Fruit fly (Drosophila melanogaster) whole organism, embryonic: ENCODE results near the gene CG2059.

ENCODE experiments used
- BEAF-32 ChIP-seq: fragments of 200-800 bp; sonication (Bioruptor generic); optimal IDR thresholded peaks from 3 replicates; lab custom pipeline; 2017; ENCODE audit warnings: missing biosample characterization, missing genetic modification characterization, mild to moderate bottlenecking, moderate library complexity, missing genetic modification reagents
- CG11504 ChIP-seq: fragments of 200-800 bp; sonication (Bioruptor generic); optimal IDR thresholded peaks from 3 replicates; lab custom pipeline; 2019; ENCODE audit warnings: missing biosample characterization, mild to moderate bottlenecking, missing genetic modification characterization, moderate library complexity
- CG13775 ChIP-seq: fragments of 200-800 bp; sonication (Bioruptor generic); optimal IDR thresholded peaks from 3 replicates; lab custom pipeline; 2017; ENCODE audit warnings: missing biosample characterization, mild to moderate bottlenecking, missing genetic modification characterization
- CG1832 ChIP-seq: fragments of 200-800 bp; sonication (Bioruptor generic); optimal IDR thresholded peaks from 2 replicates; lab custom pipeline; 2017; ENCODE audit warnings: missing biosample characterization, mild to moderate bottlenecking, missing genetic modification characterization, inconsistent platforms
- CG18476 ChIP-seq: fragments of 200-800 bp; sonication (Bioruptor generic); optimal IDR thresholded peaks from 2 replicates; lab custom pipeline; 2016; ENCODE audit warnings: missing biosample characterization, mild to moderate bottlenecking, missing genetic modification characterization
- CG30020 ChIP-seq: fragments of 200-800 bp; optimal IDR thresholded peaks from 2 replicates; lab custom pipeline; 2019; ENCODE audit warnings: missing biosample characterization, mild to moderate bottlenecking, missing genetic modification characterization, moderate library complexity
- CG32772 ChIP-seq: fragments of 200-800 bp; sonication (Bioruptor generic); IDR thresholded peaks from 2 replicates; pipeline ENCODE4 v1.3.6; 2022; ENCODE audit warnings: missing biosample characterization, missing genetic modification characterization
- CG3407 ChIP-seq: fragments of 200-800 bp; sonication (Bioruptor generic); optimal IDR thresholded peaks from 2 replicates; lab custom pipeline; 2018; ENCODE audit warnings: missing biosample characterization, mild to moderate bottlenecking, missing genetic modification characterization
- CG34422 ChIP-seq: fragments of 200-800 bp; sonication (Bioruptor generic); IDR thresholded peaks from 3 replicates; pipeline ENCODE4 v1.3.6; 2022; ENCODE audit warnings: missing biosample characterization, missing genetic modification characterization
- CG4282 ChIP-seq: fragments of 200-800 bp; sonication (Bioruptor generic); optimal IDR thresholded peaks from 2 replicates; lab custom pipeline; 2016; ENCODE audit warnings: missing biosample characterization, missing genetic modification characterization
- CG6272 ChIP-seq: fragments of 200-800 bp; sonication (Bioruptor generic); IDR thresholded peaks from 2 replicates; pipeline ENCODE4 v1.3.6; 2022; ENCODE audit warnings: missing biosample characterization, missing genetic modification characterization
- CG6683 ChIP-seq: fragments of 200-800 bp; sonication (Bioruptor generic); optimal IDR thresholded peaks from 2 replicates; lab custom pipeline; 2017; ENCODE audit warnings: missing biosample characterization, mild to moderate bottlenecking, missing genetic modification characterization, missing genetic modification reagents
- CG8281 ChIP-seq: fragments of 200-800 bp; sonication (Bioruptor generic); optimal IDR thresholded peaks from 2 replicates; lab custom pipeline; 2018; ENCODE audit warnings: missing biosample characterization, mild to moderate bottlenecking, missing genetic modification characterization, moderate library complexity
- Deaf1 ChIP-seq: fragments of 200-800 bp; optimal IDR thresholded peaks from 3 replicates; lab custom pipeline; 2019; ENCODE audit warnings: missing biosample characterization, mild to moderate bottlenecking, missing genetic modification characterization, moderate library complexity
- Doc2 ChIP-seq: fragments of 200-800 bp; sonication (Bioruptor generic); IDR thresholded peaks from 2 replicates; pipeline ENCODE4 v1.3.6; 2022; ENCODE audit warnings: missing biosample characterization, missing genetic modification characterization
- ERR ChIP-seq: fragments of 200-800 bp; sonication (Bioruptor generic); optimal IDR thresholded peaks from 2 replicates; lab custom pipeline; 2016; ENCODE audit warnings: missing biosample characterization, missing genetic modification characterization
- Ets65A ChIP-seq: fragments of 200-800 bp; sonication (Bioruptor generic); peaks from one replicate; lab custom pipeline; 2016; ENCODE audit warnings: missing biosample characterization, missing genetic modification characterization
- HLH4C ChIP-seq: fragments of 200-800 bp; sonication (Bioruptor generic); IDR thresholded peaks from 3 replicates; pipeline ENCODE4 v1.3.6; 2022; ENCODE audit warnings: missing biosample characterization, missing genetic modification characterization; ENCODE audit not compliant: partially characterized antibody
- Hr78 ChIP-seq, 2 experiments: fragments of 200-800 bp in 1 of 2; fragments of >200 bp in 1 of 2; sonication (Bioruptor generic) in 1 of 2; optimal IDR thresholded peaks; 2 replicates each; lab custom pipeline; 2017 to 2019; ENCODE audit warnings: missing biosample characterization in 2 of 2, missing genetic modification characterization in 2 of 2, mild to moderate bottlenecking in 1 of 2, moderate library complexity in 1 of 2
- Med ChIP-seq: fragments of 200-800 bp; sonication (Bioruptor generic); peaks from one replicate; lab custom pipeline; 2016; ENCODE audit warnings: missing biosample characterization, missing genetic modification characterization, mild to moderate bottlenecking, inconsistent platforms, moderate library complexity
- NC2α ChIP-seq: fragments of 200-800 bp; sonication (Bioruptor generic); optimal IDR thresholded peaks from 2 replicates; lab custom pipeline; 2016; ENCODE audit warnings: missing biosample characterization, missing genetic modification characterization
- Nf-YC ChIP-seq: fragments of 200-800 bp; optimal IDR thresholded peaks from 3 replicates; lab custom pipeline; 2019; ENCODE audit warnings: missing biosample characterization, mild to moderate bottlenecking, missing genetic modification characterization, moderate library complexity
- Optix ChIP-seq: fragments of 200-800 bp; sonication (Bioruptor generic); IDR thresholded peaks from 3 replicates; pipeline ENCODE4 v1.3.6; 2022; ENCODE audit warnings: missing biosample characterization, missing genetic modification characterization
- Sox100B ChIP-seq: fragments of 200-800 bp; sonication (Bioruptor generic); optimal IDR thresholded peaks from 3 replicates; lab custom pipeline; 2018; ENCODE audit warnings: missing biosample characterization, mild to moderate bottlenecking, missing genetic modification characterization
- YL-1 ChIP-seq: fragments of 200-800 bp; sonication (Bioruptor generic); optimal IDR thresholded peaks from 3 replicates; lab custom pipeline; 2017; ENCODE audit warnings: missing biosample characterization, mild to moderate bottlenecking, missing genetic modification characterization
- ab ChIP-seq: fragments of 200-800 bp; sonication (Bioruptor generic); optimal IDR thresholded peaks from 2 replicates; lab custom pipeline; 2016; ENCODE audit warnings: missing biosample characterization, missing genetic modification characterization
- ase ChIP-seq: fragments of 200-800 bp; sonication (Bioruptor generic); IDR thresholded peaks from 3 replicates; pipeline ENCODE4 v1.3.6; 2022; ENCODE audit warnings: missing biosample characterization, missing genetic modification characterization
- ato ChIP-seq: fragments of 200-800 bp; sonication (Bioruptor generic); IDR thresholded peaks from 2 replicates; pipeline ENCODE4 v1.3.6; 2022; ENCODE audit warnings: missing biosample characterization, missing genetic modification characterization; ENCODE audit not compliant: partially characterized antibody
- fd102C ChIP-seq: fragments of 200-800 bp; sonication (Bioruptor generic); optimal IDR thresholded peaks from 2 replicates; lab custom pipeline; 2018; ENCODE audit warnings: missing biosample characterization, mild to moderate bottlenecking, missing genetic modification characterization, moderate library complexity
- hth ChIP-seq: fragments of >200 bp; optimal IDR thresholded peaks from 2 replicates; lab custom pipeline; 2017; ENCODE audit warnings: inconsistent platforms
- kah ChIP-seq: fragments of 200-800 bp; sonication (Bioruptor generic); optimal IDR thresholded peaks from 2 replicates; lab custom pipeline; 2018; ENCODE audit warnings: missing biosample characterization, mild to moderate bottlenecking, missing genetic modification characterization
- kni ChIP-seq: fragments of 200-800 bp; sonication (Bioruptor generic); optimal IDR thresholded peaks from 3 replicates; lab custom pipeline; 2017; ENCODE audit warnings: mild to moderate bottlenecking, missing biosample characterization, missing genetic modification reagents, missing genetic modification characterization
- knrl ChIP-seq: fragments of 200-800 bp; sonication (Bioruptor generic); IDR thresholded peaks from 3 replicates; pipeline ENCODE4 v1.3.6; 2022; ENCODE audit warnings: missing biosample characterization, missing genetic modification characterization; ENCODE audit not compliant: partially characterized antibody
- lbe ChIP-seq: fragments of 200-800 bp; sonication (Bioruptor generic); optimal IDR thresholded peaks from 2 replicates; lab custom pipeline; 2016; ENCODE audit warnings: missing biosample characterization, mild to moderate bottlenecking, missing genetic modification characterization
- peb ChIP-seq: fragments of 200-800 bp; sonication (Bioruptor generic); IDR thresholded peaks from 2 replicates; pipeline ENCODE4 v1.3.6; 2022; ENCODE audit warnings: missing biosample characterization, missing genetic modification characterization
- pros ChIP-seq: fragments of 200-800 bp; sonication (Bioruptor generic); optimal IDR thresholded peaks from 3 replicates; lab custom pipeline; 2019; ENCODE audit warnings: missing biosample characterization, mild to moderate bottlenecking, missing genetic modification characterization, moderate library complexity
- pzg ChIP-seq: fragments of 200-800 bp; sonication (Bioruptor generic); optimal IDR thresholded peaks from 3 replicates; lab custom pipeline; 2018; ENCODE audit warnings: missing biosample characterization, mild to moderate bottlenecking, missing genetic modification characterization, moderate library complexity
- sens ChIP-seq: fragments of 200-800 bp; sonication (Bioruptor generic); peaks from one replicate; lab custom pipeline; 2016; ENCODE audit warnings: missing biosample characterization, missing genetic modification characterization
- sim ChIP-seq: fragments of 200-800 bp; sonication (Bioruptor generic); IDR thresholded peaks from 2 replicates; pipeline ENCODE4 v1.3.6; 2022; ENCODE audit warnings: missing biosample characterization, missing genetic modification characterization
- sqz ChIP-seq: fragments of 200-800 bp; sonication (Bioruptor generic); optimal IDR thresholded peaks from 3 replicates; lab custom pipeline; 2018; ENCODE audit warnings: missing biosample characterization, mild to moderate bottlenecking, missing genetic modification characterization
- stc ChIP-seq: fragments of 200-800 bp; sonication (Bioruptor generic); IDR thresholded peaks from 2 replicates; pipeline ENCODE4 v1.3.6; 2022; ENCODE audit warnings: missing biosample characterization, missing genetic modification characterization
- tll ChIP-seq, 2 experiments: fragments of 200-800 bp in 1 of 2; fragments of >200 bp in 1 of 2; sonication (Bioruptor generic) in 1 of 2; optimal IDR thresholded peaks; 2 replicates each; lab custom pipeline; 2017 to 2019; ENCODE audit warnings: missing biosample characterization in 2 of 2, missing genetic modification characterization in 2 of 2, mild to moderate bottlenecking in 1 of 2, moderate library complexity in 1 of 2
- tna ChIP-seq: fragments of 200-800 bp; sonication (Bioruptor generic); IDR thresholded peaks from 2 replicates; pipeline ENCODE4 v1.3.6; 2022; ENCODE audit warnings: missing biosample characterization, missing genetic modification characterization; ENCODE audit not compliant: partially characterized antibody
- twi ChIP-seq: fragments of 200-800 bp; optimal IDR thresholded peaks from 2 replicates; lab custom pipeline; 2019; ENCODE audit warnings: missing biosample characterization, mild to moderate bottlenecking, missing genetic modification characterization, moderate library complexity
- zen ChIP-seq: fragments of 200-800 bp; sonication (Bioruptor generic); optimal IDR thresholded peaks from 3 replicates; lab custom pipeline; 2018; ENCODE audit warnings: missing biosample characterization, mild to moderate bottlenecking, missing genetic modification characterization, moderate library complexity

CG2059 gene

dm6 chrX:7320455-7321224 lies 34.5 kb downstream of the CG2059 start (continued):
- TF ChIP-seq CG18476 (no peak), sim (GFP tag; lab: Robert Waterston, UW) (no peak), Deaf1 (peak; percentile 45), Hr78 (GFP tag; optimal IDR thresholded peaks at IDR 0.05; lab: Kevin White, UChicago) (peak in 1 of 2 experiments; percentile 26), Optix (GFP tag; lab: Robert Waterston, UW) (no peak), peb (GFP tag; lab: Robert Waterston, UW) (no peak), Ets65A (GFP tag; lab: Kevin White, UChicago) (no peak), NC2α (no peak), kah (peak; percentile 12), CG1832 (GFP tag; lab: Kevin White, UChicago) (peak; percentile 91), twi (tag; lab: Kevin White, UChicago) (peak; percentile 88), tll (GFP tag; optimal IDR thresholded peaks at IDR 0.05; lab: Kevin White, UChicago) (peak in 1 of 2 experiments; percentile 73), CG11504 (tag; lab: Kevin White, UChicago) (peak; percentile 43), CG32772 (GFP tag; lab: Robert Waterston, UW) (no peak), sens (peak; percentile 25), ERR (GFP tag; lab: Kevin White, UChicago) (no peak)

DNA sequence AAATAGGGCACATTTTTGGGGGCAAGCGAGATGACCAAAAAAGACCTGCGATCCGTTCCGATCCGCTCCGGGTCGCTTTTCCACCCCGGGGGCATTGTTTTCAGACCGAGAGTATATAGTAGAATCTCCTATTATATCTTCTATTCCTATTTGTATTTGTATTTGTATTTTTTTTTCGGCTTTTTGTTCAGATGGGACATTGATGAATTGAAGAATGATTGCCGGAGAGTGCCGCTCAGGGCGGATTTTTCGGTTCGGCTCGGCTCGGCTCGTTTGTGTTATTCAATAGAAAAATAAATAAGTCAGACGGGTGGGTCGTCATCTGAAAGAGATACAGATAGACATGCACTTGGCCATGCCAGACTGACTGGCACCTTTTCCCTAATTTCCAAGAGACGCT lies 35.7 kb downstream of the CG2059 start:
- TF ChIP-seq zen (peak; percentile 67), CG32772 (GFP tag; lab: Robert Waterston, UW) (no peak), pros (GFP tag; lab: Kevin White, UChicago) (peak; percentile 37), Deaf1 (peak; percentile 21), Med (GFP tag; lab: Kevin White, UChicago) (peak; percentile 28), CG6272 (GFP tag; lab: Robert Waterston, UW) (no peak), CG8281 (peak; percentile 78), hth (lab: Kevin White, UChicago) (peak; percentile 21), sqz (GFP tag; lab: Kevin White, UChicago) (peak; percentile 58), kni (GFP tag; lab: Kevin White, UChicago) (peak; percentile 37), YL-1 (GFP tag; lab: Kevin White, UChicago) (no peak)

DNA sequence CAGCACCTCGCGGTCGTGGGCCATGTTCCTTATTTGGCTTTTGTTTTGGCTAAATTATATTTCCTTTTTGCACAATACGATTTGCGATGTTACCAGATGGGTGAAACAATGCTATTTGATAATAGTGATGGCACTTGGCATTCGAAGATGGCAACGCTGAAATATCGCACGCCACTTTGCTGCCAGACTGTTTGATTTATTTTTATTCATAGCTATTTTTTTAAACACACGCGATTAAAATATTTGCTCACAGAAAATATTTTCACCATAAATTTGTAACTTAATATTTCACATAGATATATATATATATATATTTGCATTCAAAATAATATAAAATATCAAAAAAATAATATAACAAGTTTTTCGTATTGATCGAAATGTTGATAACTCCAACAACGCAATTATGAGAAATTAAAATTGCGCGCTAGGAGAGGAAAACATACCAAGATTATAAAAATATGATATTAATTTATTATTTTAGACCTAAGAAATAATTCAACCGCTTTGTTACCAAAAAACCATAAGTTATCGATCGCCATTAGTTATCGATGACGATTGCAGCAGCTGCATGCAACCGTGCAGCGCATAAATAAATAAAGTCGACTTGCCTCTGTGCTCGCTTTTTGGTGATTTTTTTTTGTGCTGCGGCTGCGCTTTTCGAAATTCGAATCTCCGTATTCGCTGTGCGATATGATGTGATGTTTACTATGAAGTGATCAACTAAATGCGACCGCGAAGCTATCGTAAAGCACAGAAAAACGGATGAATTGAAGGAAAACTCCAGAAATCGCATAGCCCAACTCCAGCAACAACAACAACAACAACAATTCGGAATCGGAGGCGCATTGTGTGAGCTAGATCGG lies 37.7 kb downstream of the CG2059 start, which contains the start of the genes Atg5 and Dok:
Gene Atg5 (minus strand): TSS at position 122 of the 863 bp plus-strand sequence.
Gene Dok (plus strand): TSS at position 566 of the 863 bp plus-strand sequence.
- TF ChIP-seq lbe (GFP tag; lab: Kevin White, UChicago) = no peak
- TF ChIP-seq Doc2 (GFP tag; lab: Robert Waterston, UW) = no peak
- no peak for TF ChIP-seq CG3407 (GFP tag; lab: Kevin White, UChicago)
- TF ChIP-seq BEAF-32 (GFP tag; lab: Kevin White, UChicago) = peak; percentile 81
- TF ChIP-seq pzg = peak; percentile 74
- peak; percentile 2 for TF ChIP-seq CG30020
- no peak for TF ChIP-seq CG4282
- TF ChIP-seq CG34422 (GFP tag; lab: Robert Waterston, UW) = no peak
- TF ChIP-seq CG13775 (GFP tag; lab: Kevin White, UChicago) = peak; percentile 56
- no peak for TF ChIP-seq CG6683 (GFP tag; lab: Kevin White, UChicago)
- peak; percentile 69 for TF ChIP-seq knrl (GFP tag; lab: Robert Waterston, UW)
- TF ChIP-seq fd102C = no peak
- TF ChIP-seq stc (GFP tag; lab: Robert Waterston, UW) = no peak
- peak; percentile 44 for TF ChIP-seq ato (GFP tag; lab: Robert Waterston, UW)
- TF ChIP-seq Sox100B = no peak
- peak; percentile 44 for TF ChIP-seq Nf-YC (tag; lab: Kevin White, UChicago)
- TF ChIP-seq ab (GFP tag; lab: Kevin White, UChicago) = no peak
- no peak for TF ChIP-seq tna
- no peak for TF ChIP-seq ase (GFP tag; lab: Robert Waterston, UW)
- peak; percentile 64 for TF ChIP-seq HLH4C (GFP tag; lab: Robert Waterston, UW)
